Worm (Caenorhabditis elegans): ENCODE measurements around the gene nlp-69.

DNA sequence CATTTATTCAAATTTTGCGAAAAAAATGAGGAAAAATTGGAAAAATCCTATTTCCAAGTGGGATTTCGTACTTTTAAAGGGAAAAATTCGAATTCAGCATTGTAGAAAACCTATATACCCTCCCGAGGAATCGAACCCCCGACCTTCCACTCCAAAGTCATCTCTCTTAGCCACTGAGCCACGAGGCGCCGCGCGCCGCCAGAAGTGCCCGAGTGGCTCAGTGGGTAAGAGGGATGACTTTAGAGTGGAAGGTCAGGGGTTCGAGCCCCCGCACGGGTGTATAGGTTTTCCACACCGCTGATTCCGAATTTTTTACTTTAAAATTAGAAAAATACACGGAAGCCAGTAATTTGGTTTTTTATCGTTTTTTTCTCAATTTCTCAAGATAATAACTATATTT is 40.0 kb upstream of the nlp-69 start:
- TF ChIP-seq hlh-1 (tag; optimal IDR thresholded peaks at IDR 0.05) (no peak), ham-2 (GFP tag; optimal IDR thresholded peaks at IDR 0.05) (no peak), lin-13 (tag; optimal IDR thresholded peaks at IDR 0.05) (no peak), lsy-2 (tag; optimal IDR thresholded peaks at IDR 0.05) (no peak), snpc-4 (tag; optimal IDR thresholded peaks at IDR 0.05) (no peak), lin-32 (GFP tag; optimal IDR thresholded peaks at IDR 0.05) (no peak)
